Worm (Caenorhabditis elegans) whole organism, L4 larva: Measurements from ENCODE around the gene C04E7.5.
"Not testable (repeated sequence)": the region's sequence is repeated elsewhere in the genome, so short reads cannot be mapped to it uniquely, and the experiment has no call there.

Source experiments
- R02D3.7 ChIP-seq: fragments of 150-350 bp; sonication (generic microtip); optimal IDR thresholded peaks from 3 replicates; lab custom pipeline; 2014; ENCODE audit warnings: missing biosample characterization, missing genetic modification characterization
- madf-5 ChIP-seq, 2 experiments: fragments of 200-800 bp; sonication (Bioruptor generic); IDR thresholded peaks; 2 replicates each; pipeline ENCODE4 v1.3.6; 2022; ENCODE audit warnings: missing compliant biosample characterization in 2 of 2, missing genetic modification characterization in 2 of 2
- nhr-237 ChIP-seq: sonication (generic microtip); optimal IDR thresholded peaks from 2 replicates; lab custom pipeline; 2017; ENCODE audit warnings: missing biosample characterization, missing genetic modification characterization
- pqm-1 ChIP-seq: sonication (generic microtip); optimal IDR thresholded peaks from 2 replicates; lab custom pipeline; 2017; ENCODE audit warnings: missing biosample characterization, missing genetic modification characterization

ce11 chrX:330861-331260, 29.7 kb upstream of the C04E7.5 start:
- TF ChIP-seq nhr-237 (tag; lab: Kevin White, UChicago); pqm-1; R02D3.7; madf-5 (GFP tag; IDR thresholded peaks at IDR 0.05; lab: Robert Waterston, UW): not testable (repeated sequence)
